Worm (Caenorhabditis elegans) whole organism, early embryonic: ENCODE data around the gene exc-6.
A peak's percentile ranks its signal among the peaks of the same experiment; 100 is the strongest.

Experiments used
- B0310.2 ChIP-seq: sonication (generic microtip); optimal IDR thresholded peaks from 2 replicates; lab custom pipeline; 2016; ENCODE audit warnings: mild to moderate bottlenecking, missing genetic modification characterization, missing compliant biosample characterization
- F13C5.2 ChIP-seq: sonication (generic microtip); optimal IDR thresholded peaks from 2 replicates; lab custom pipeline; 2017; ENCODE audit warnings: mild to moderate bottlenecking, missing genetic modification characterization, inconsistent platforms, missing compliant biosample characterization
- aly-1 ChIP-seq: sonication (generic microtip); optimal IDR thresholded peaks from 2 replicates; lab custom pipeline; 2016; ENCODE audit warnings: missing genetic modification characterization, missing compliant biosample characterization
- ama-1 ChIP-seq: fragments of 150-350 bp; optimal IDR thresholded peaks from 2 replicates; lab custom pipeline; 2014
- ceh-13 ChIP-seq: fragments of 200-800 bp; sonication (Bioruptor generic); optimal IDR thresholded peaks from 2 replicates; lab custom pipeline; 2018; ENCODE audit warnings: mild to moderate bottlenecking, missing genetic modification characterization, missing compliant biosample characterization
- ceh-36 ChIP-seq: sonication (generic microtip); optimal IDR thresholded peaks from 2 replicates; lab custom pipeline; 2016; ENCODE audit warnings: missing genetic modification characterization, inconsistent platforms, missing compliant biosample characterization
- ets-7 ChIP-seq: sonication (generic microtip); optimal IDR thresholded peaks from 2 replicates; lab custom pipeline; 2016; ENCODE audit warnings: missing genotype, missing genetic modification characterization, missing compliant biosample characterization
- flt-1 ChIP-seq: fragments of 200-800 bp; sonication (Bioruptor generic); IDR thresholded peaks from 2 replicates; pipeline ENCODE4 v1.3.6; 2022; ENCODE audit warnings: missing genetic modification characterization, missing compliant biosample characterization
- hmbx-1 ChIP-seq: sonication (generic microtip); optimal IDR thresholded peaks from 2 replicates; lab custom pipeline; 2016; ENCODE audit warnings: mild to moderate bottlenecking, missing genetic modification characterization, missing compliant biosample characterization
- hmg-4 ChIP-seq: fragments of 200-800 bp; sonication (Bioruptor generic); optimal IDR thresholded peaks from 2 replicates; lab custom pipeline; 2018; ENCODE audit warnings: mild to moderate bottlenecking, missing genetic modification characterization, missing compliant biosample characterization
- hnd-1 ChIP-seq: sonication (generic microtip); optimal IDR thresholded peaks from 2 replicates; lab custom pipeline; 2016; ENCODE audit warnings: missing genetic modification characterization, missing compliant biosample characterization
- pes-1 ChIP-seq: fragments of 200-800 bp; sonication (Bioruptor generic); IDR thresholded peaks from 2 replicates; pipeline ENCODE4 v1.3.6; 2022; ENCODE audit warnings: missing genetic modification reagents, missing genetic modification characterization, missing compliant biosample characterization
- scrt-1 ChIP-seq: fragments of 200-800 bp; sonication (Bioruptor generic); IDR thresholded peaks from 2 replicates; pipeline ENCODE4 v1.3.6; 2022; ENCODE audit warnings: missing genetic modification characterization, missing compliant biosample characterization
- sea-1 ChIP-seq: fragments of 200-800 bp; sonication (Bioruptor generic); conservative IDR thresholded peaks from 2 replicates; pipeline ENCODE4 v1.3.6; 2022; ENCODE audit warnings: missing genetic modification characterization, missing compliant biosample characterization
- tbx-11 ChIP-seq: fragments of 200-800 bp; sonication (Bioruptor generic); IDR thresholded peaks from 2 replicates; pipeline ENCODE4 v1.3.6; 2022; ENCODE audit warnings: missing genetic modification characterization, missing compliant biosample characterization
- tbx-37 ChIP-seq: fragments of 200-800 bp; sonication (Bioruptor generic); conservative IDR thresholded peaks from 2 replicates; pipeline ENCODE4 v1.3.6; 2022; ENCODE audit warnings: missing genetic modification reagents, missing genetic modification characterization, missing compliant biosample characterization
- tra-4 ChIP-seq: sonication (generic microtip); optimal IDR thresholded peaks from 2 replicates; lab custom pipeline; 2017; ENCODE audit warnings: missing genetic modification characterization, missing compliant biosample characterization

Gene exc-6

DNA sequence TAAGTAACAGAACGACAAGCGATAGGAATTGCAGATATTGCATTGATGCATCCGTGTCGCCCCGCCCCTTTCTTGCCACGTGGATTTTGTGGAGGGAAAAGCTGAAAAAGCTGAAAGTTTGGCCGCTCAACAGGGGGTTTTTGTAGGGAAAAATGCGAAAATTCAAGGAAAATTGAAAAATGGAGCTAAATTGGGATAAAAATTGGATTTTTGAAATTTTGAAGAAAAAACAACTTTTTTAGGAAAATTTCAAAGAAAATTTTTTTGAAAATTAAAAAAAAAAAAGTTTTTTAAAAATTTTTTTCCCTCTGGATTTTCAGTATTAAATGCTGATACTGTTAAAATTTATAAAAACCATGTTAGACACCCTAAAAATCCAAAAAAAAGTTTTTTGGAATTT lies 32.9 kb downstream of the exc-6 start, which contains the start of gene lgc-46:
Gene lgc-46 (minus strand): TSS at position 101 of the 400 bp plus-strand sequence.
- TF ChIP-seq B0310.2 (tag; lab: Kevin White, UChicago) (no peak), hmg-4 (no peak), pes-1 (no peak), F13C5.2 (tag; lab: Kevin White, UChicago) (no peak), tbx-11 (GFP tag; lab: Robert Waterston, UW) (no peak)

DNA sequence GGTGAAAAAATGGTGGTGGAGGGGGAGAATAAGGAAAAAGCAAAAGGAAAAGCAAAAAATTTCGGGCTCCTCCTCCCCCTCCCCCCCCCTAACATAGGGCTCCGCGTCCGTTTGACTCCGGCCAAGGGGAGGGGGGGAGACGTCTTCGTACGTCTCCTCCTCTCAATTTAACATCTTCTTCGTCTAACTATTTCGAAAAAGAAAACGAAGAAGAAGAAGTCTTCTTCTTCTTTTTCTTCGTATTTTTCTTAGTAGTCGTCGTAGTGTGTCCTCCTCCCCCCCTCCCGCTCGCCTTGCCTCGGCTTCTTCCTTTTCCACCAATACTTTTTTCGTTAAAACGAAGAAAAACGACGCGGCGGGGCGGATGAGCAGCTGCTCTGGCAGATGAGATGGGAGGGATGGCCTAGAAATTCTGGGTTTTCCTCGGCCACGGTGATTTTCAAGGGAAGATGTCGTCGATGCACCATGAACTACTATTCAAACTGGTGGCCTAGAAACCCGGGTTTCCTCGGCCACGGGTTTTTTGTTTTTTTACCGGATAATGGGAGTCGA lies 33.9 kb downstream of the exc-6 start:
- TF ChIP-seq aly-1 (tag; lab: Kevin White, UChicago) (no peak), hmg-4 (peak; percentile 5), scrt-1 (GFP tag; lab: Robert Waterston, UW) (no peak), F13C5.2 (tag; lab: Kevin White, UChicago) (no peak), ama-1 (lab: Kevin White, UChicago) (no peak)

DNA sequence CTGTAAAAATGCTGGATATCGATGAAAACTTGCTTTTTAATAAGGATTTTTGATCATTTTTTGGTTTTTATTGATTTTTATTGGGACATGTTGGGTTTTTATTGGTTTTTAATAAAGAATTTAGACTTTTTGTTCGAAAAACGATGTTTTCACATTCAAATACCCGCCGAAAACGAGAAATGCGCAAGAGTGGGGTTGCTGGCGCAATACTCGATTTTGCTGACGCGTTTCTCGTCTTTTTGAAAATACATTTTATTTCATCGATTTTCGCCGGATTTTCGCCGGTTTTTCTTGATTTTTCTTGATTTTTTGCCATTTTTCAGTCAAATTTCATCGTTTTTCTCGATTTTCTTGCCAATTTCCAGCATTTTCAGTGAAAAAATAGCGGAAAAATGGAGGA lies 39.8 kb downstream of the exc-6 start, which contains the start of gene smr-1:
Gene smr-1 (plus strand): TSS at position 375 of the 400 bp plus-strand sequence.
- TF ChIP-seq aly-1 (tag; lab: Kevin White, UChicago) (no peak), sea-1 (no peak), hmg-4 (no peak), ceh-36 (no peak), ceh-13 (GFP tag; lab: Kevin White, UChicago) (no peak), tbx-37 (GFP tag; lab: Robert Waterston, UW) (no peak; the same call in 1 of the 2 replicates), hnd-1 (tag; lab: Kevin White, UChicago) (peak; percentile 38), ama-1 (lab: Kevin White, UChicago) (no peak), tbx-11 (GFP tag; lab: Robert Waterston, UW) (0 out of 2 replicates have a peak, but pooled peaks have one; percentile 7), tra-4 (tag; lab: Kevin White, UChicago) (no peak), B0310.2 (tag; lab: Kevin White, UChicago) (no peak), hmbx-1 (tag; lab: Kevin White, UChicago) (no peak), pes-1 (peak; percentile 63; the same call in 1 of the 2 replicates), ets-7 (no peak), flt-1 (0 out of 2 replicates have a peak, but pooled peaks have one; percentile 31), scrt-1 (GFP tag; lab: Robert Waterston, UW) (no peak), F13C5.2 (tag; lab: Kevin White, UChicago) (peak; percentile 54)

DNA sequence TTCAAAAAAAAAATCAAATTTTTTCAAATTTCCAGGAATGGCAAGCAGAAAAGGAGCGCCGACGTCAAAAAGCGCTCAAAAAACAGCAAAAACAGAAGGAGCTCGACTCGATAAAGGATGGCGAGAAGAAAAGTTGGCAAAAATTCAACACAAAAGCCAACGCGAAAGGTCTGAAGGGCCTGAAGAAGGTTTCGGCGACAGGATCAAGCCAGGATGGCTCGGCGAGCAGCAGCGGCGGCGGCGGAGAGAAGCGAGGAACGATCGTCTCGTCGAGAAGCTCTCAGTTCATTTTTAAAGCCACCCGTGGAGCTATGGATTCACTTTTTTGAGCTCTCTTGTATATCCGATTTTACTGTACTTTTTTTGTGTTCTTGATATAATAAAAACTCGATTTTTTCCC lies 41.8 kb downstream of the exc-6 start:
- TF ChIP-seq ceh-13 (GFP tag; lab: Kevin White, UChicago) (no peak), B0310.2 (tag; lab: Kevin White, UChicago) (no peak), hnd-1 (tag; lab: Kevin White, UChicago) (no peak), aly-1 (tag; lab: Kevin White, UChicago) (no peak), tbx-11 (GFP tag; lab: Robert Waterston, UW) (no peak), ama-1 (lab: Kevin White, UChicago) (no peak)

- TF ChIP-seq aly-1 (tag; lab: Kevin White, UChicago) (no peak), hmbx-1 (tag; lab: Kevin White, UChicago) (no peak), hmg-4 (no peak), ama-1 (lab: Kevin White, UChicago) (no peak), F13C5.2 (tag; lab: Kevin White, UChicago) (no peak), hnd-1 (tag; lab: Kevin White, UChicago) (no peak), ceh-13 (GFP tag; lab: Kevin White, UChicago) (no peak), ets-7 (no peak), tra-4 (tag; lab: Kevin White, UChicago) (no peak), pes-1 (no peak), B0310.2 (tag; lab: Kevin White, UChicago) (no peak), scrt-1 (GFP tag; lab: Robert Waterston, UW) (no peak), flt-1 (no peak), tbx-11 (GFP tag; lab: Robert Waterston, UW) (no peak), sea-1 (no peak), tbx-37 (GFP tag; lab: Robert Waterston, UW) (no peak)
Observed at ce11 chrIII:1147863-1148262, 44.9 kb downstream of the exc-6 start.

DNA sequence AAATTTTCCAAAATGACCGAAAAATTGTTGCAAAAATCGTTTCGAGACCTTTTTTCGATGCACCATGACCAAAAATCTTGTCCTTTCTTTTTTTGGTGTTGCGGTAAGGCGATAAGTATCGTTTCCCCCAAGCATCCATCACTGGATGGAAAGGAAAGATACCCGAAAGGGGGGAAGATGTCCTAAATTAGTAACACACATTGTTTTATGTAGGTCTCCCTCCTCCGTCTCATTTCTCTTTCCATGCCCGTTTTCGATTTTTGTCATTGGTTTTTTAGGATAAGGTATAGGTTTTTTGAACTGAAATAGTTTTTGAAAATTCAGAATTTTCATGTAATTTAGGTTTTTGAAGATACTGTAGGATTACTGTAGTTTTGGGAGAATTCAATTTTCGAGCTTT lies 46.5 kb downstream of the exc-6 start:
- TF ChIP-seq tbx-37 (GFP tag; lab: Robert Waterston, UW) (no peak), tra-4 (tag; lab: Kevin White, UChicago) (no peak), flt-1 (no peak), ceh-36 (no peak)

- TF ChIP-seq hmbx-1 (tag; lab: Kevin White, UChicago) = no peak
- no peak for TF ChIP-seq B0310.2 (tag; lab: Kevin White, UChicago)
- TF ChIP-seq sea-1 = no peak
- TF ChIP-seq pes-1 = no peak
- no peak for TF ChIP-seq ceh-36
- TF ChIP-seq ceh-13 (GFP tag; lab: Kevin White, UChicago) = no peak
- TF ChIP-seq tbx-37 (GFP tag; lab: Robert Waterston, UW) = no peak
- no peak for TF ChIP-seq ama-1 (lab: Kevin White, UChicago)
- TF ChIP-seq tbx-11 (GFP tag; lab: Robert Waterston, UW) = no peak
- no peak for TF ChIP-seq F13C5.2 (tag; lab: Kevin White, UChicago)
- TF ChIP-seq hmg-4 = no peak
- no peak for TF ChIP-seq flt-1
Observed at ce11 chrIII:1151680-1152079, 48.7 kb downstream of the exc-6 start, which contains the start of gene cdh-12. cdh-12 (plus strand) TSS chrIII:1152044.
